Worm (Caenorhabditis elegans) whole organism, L3 larva: ENCODE results near the gene pqbp-1.1.

ENCODE experiments used
- R02D3.7 ChIP-seq: fragments of 150-350 bp; optimal IDR thresholded peaks from 2 replicates; lab custom pipeline; 2014; ENCODE audit warnings: missing biosample characterization, missing genetic modification characterization
- ZK546.5 ChIP-seq: sonication (generic microtip); optimal IDR thresholded peaks from 2 replicates; lab custom pipeline; 2017; ENCODE audit warnings: missing biosample characterization, missing genetic modification characterization
- aly-2 ChIP-seq: fragments of 150-350 bp; optimal IDR thresholded peaks from 2 replicates; lab custom pipeline; 2014; ENCODE audit warnings: missing biosample characterization, missing genetic modification characterization
- ama-1 ChIP-seq: fragments of 150-350 bp; optimal IDR thresholded peaks from 2 replicates; lab custom pipeline; 2018
- ceh-28 ChIP-seq: fragments of 150-350 bp; optimal IDR thresholded peaks from 2 replicates; lab custom pipeline; 2014; ENCODE audit warnings: missing biosample characterization, missing genetic modification reagents, missing genetic modification characterization
- ceh-82 ChIP-seq: fragments of 150-350 bp; optimal IDR thresholded peaks from 2 replicates; lab custom pipeline; 2014; ENCODE audit warnings: missing biosample characterization, missing genetic modification characterization
- ceh-9 ChIP-seq: sonication (generic microtip); optimal IDR thresholded peaks from 2 replicates; lab custom pipeline; 2018; ENCODE audit warnings: missing biosample characterization, missing genetic modification characterization
- daf-12 ChIP-seq: fragments of 150-350 bp; optimal IDR thresholded peaks from 2 replicates; lab custom pipeline; 2014; ENCODE audit warnings: missing biosample characterization, missing genetic modification reagents, missing genetic modification characterization
- egl-27 ChIP-seq: sonication (generic microtip); optimal IDR thresholded peaks from 4 replicates; lab custom pipeline; 2017; ENCODE audit warnings: missing biosample characterization, missing genetic modification reagents, missing genetic modification characterization
- elt-1 ChIP-seq: fragments of 150-350 bp; optimal IDR thresholded peaks from 2 replicates; lab custom pipeline; 2014; ENCODE audit warnings: missing biosample characterization, missing genetic modification characterization
- elt-2 ChIP-seq: sonication (generic microtip); optimal IDR thresholded peaks from 2 replicates; lab custom pipeline; 2016; ENCODE audit warnings: missing genetic modification reagents, mild to moderate bottlenecking, missing genetic modification characterization, missing compliant biosample characterization
- elt-3 ChIP-seq, 3 experiments: fragments of 150-350 bp in 1 of 3; sonication (generic microtip) in 2 of 3; optimal IDR thresholded peaks; 2 replicates in 2 of 3; 4 replicates in 1 of 3; lab custom pipeline; 2014 to 2017; ENCODE audit warnings: missing biosample characterization in 3 of 3, missing genetic modification characterization in 3 of 3
- eor-1 ChIP-seq, 2 experiments: fragments of 150-350 bp; optimal IDR thresholded peaks; 2 replicates each; lab custom pipeline; 2014 to 2018; ENCODE audit warnings: missing biosample characterization in 2 of 2, missing genetic modification characterization in 2 of 2
- fkh-10 ChIP-seq: sonication (generic microtip); optimal IDR thresholded peaks from 2 replicates; lab custom pipeline; 2017; ENCODE audit warnings: missing biosample characterization, missing genetic modification reagents, missing genetic modification characterization
- fkh-2 ChIP-seq: fragments of 150-350 bp; optimal IDR thresholded peaks from 2 replicates; lab custom pipeline; 2014; ENCODE audit warnings: missing biosample characterization, missing genetic modification reagents, missing genetic modification characterization
- fos-1 ChIP-seq: fragments of 150-350 bp; optimal IDR thresholded peaks from 2 replicates; lab custom pipeline; 2014; ENCODE audit warnings: missing biosample characterization, missing genetic modification characterization
- hmg-11 ChIP-seq: sonication (generic microtip); optimal IDR thresholded peaks from 2 replicates; lab custom pipeline; 2016; ENCODE audit warnings: missing genetic modification characterization, missing compliant biosample characterization
- jun-1 ChIP-seq: fragments of 150-350 bp; optimal IDR thresholded peaks from 2 replicates; lab custom pipeline; 2014; ENCODE audit warnings: missing biosample characterization, missing genetic modification reagents, missing genetic modification characterization
- lin-15B ChIP-seq: fragments of 150-350 bp; optimal IDR thresholded peaks from 2 replicates; lab custom pipeline; 2014; ENCODE audit warnings: missing biosample characterization, missing genetic modification characterization
- lin-39 ChIP-seq: fragments of 150-350 bp; optimal IDR thresholded peaks from 2 replicates; lab custom pipeline; 2018; ENCODE audit warnings: missing biosample characterization, missing genetic modification reagents, missing genetic modification characterization
- lsy-12 ChIP-seq: sonication (generic microtip); optimal IDR thresholded peaks from 2 replicates; lab custom pipeline; 2016; ENCODE audit warnings: mild to moderate bottlenecking, missing genetic modification characterization, missing compliant biosample characterization
- mdl-1 ChIP-seq: fragments of 150-350 bp; optimal IDR thresholded peaks from 2 replicates; lab custom pipeline; 2014; ENCODE audit warnings: missing biosample characterization, missing genetic modification characterization
- mml-1 ChIP-seq: fragments of 150-350 bp; sonication (generic microtip); optimal IDR thresholded peaks from 3 replicates; lab custom pipeline; 2014; ENCODE audit warnings: missing biosample characterization, missing genetic modification characterization
- nfya-1 ChIP-seq: sonication (generic microtip); optimal IDR thresholded peaks from 2 replicates; lab custom pipeline; 2017; ENCODE audit warnings: missing genetic modification characterization, mild to moderate bottlenecking, missing compliant biosample characterization, antibody characterized with exemption, moderate library complexity; ENCODE audit not compliant: insufficient read depth
- nhr-11 ChIP-seq: fragments of 150-350 bp; optimal IDR thresholded peaks from 2 replicates; lab custom pipeline; 2014; ENCODE audit warnings: missing biosample characterization, missing genetic modification characterization
- nhr-23 ChIP-seq: fragments of 150-350 bp; optimal IDR thresholded peaks from 2 replicates; lab custom pipeline; 2014; ENCODE audit warnings: missing biosample characterization, missing genetic modification reagents, missing genetic modification characterization
- nhr-25 ChIP-seq: sonication (generic microtip); optimal IDR thresholded peaks from 2 replicates; lab custom pipeline; 2017; ENCODE audit warnings: missing biosample characterization, missing genetic modification characterization
- nhr-28 ChIP-seq: fragments of 150-350 bp; optimal IDR thresholded peaks from 2 replicates; lab custom pipeline; 2014; ENCODE audit warnings: missing biosample characterization, missing genetic modification characterization
- nhr-43 ChIP-seq: sonication (generic microtip); optimal IDR thresholded peaks from 2 replicates; lab custom pipeline; 2016; ENCODE audit warnings: mild to moderate bottlenecking, missing genetic modification characterization, missing compliant biosample characterization; ENCODE audit not compliant: poor library complexity, severe bottlenecking
- nhr-77 ChIP-seq: fragments of 150-350 bp; optimal IDR thresholded peaks from 2 replicates; lab custom pipeline; 2014; ENCODE audit warnings: missing biosample characterization, missing genetic modification characterization
- pha-4 ChIP-seq: fragments of 150-350 bp; optimal IDR thresholded peaks from 2 replicates; lab custom pipeline; 2014; ENCODE audit warnings: missing biosample characterization, missing genetic modification reagents, missing genetic modification characterization
- pqm-1 ChIP-seq: fragments of 150-350 bp; optimal IDR thresholded peaks from 2 replicates; lab custom pipeline; 2017; ENCODE audit warnings: missing biosample characterization, missing genetic modification characterization, inconsistent platforms
- sea-2 ChIP-seq: fragments of 150-350 bp; sonication (generic microtip); optimal IDR thresholded peaks from 4 replicates; lab custom pipeline; 2014; ENCODE audit warnings: missing biosample characterization, missing genetic modification reagents, missing genetic modification characterization
- skn-1 ChIP-seq: fragments of 150-350 bp; optimal IDR thresholded peaks from 2 replicates; lab custom pipeline; 2014; ENCODE audit warnings: missing biosample characterization, missing genetic modification characterization
- snpc-4 ChIP-seq: fragments of 150-350 bp; optimal IDR thresholded peaks from 2 replicates; lab custom pipeline; 2014; ENCODE audit warnings: missing biosample characterization, missing genetic modification characterization
- unc-39 ChIP-seq: sonication (generic microtip); optimal IDR thresholded peaks from 4 replicates; lab custom pipeline; 2017; ENCODE audit warnings: missing biosample characterization, missing genetic modification characterization
- unc-62 ChIP-seq: fragments of 150-350 bp; sonication (generic microtip); optimal IDR thresholded peaks from 4 replicates; lab custom pipeline; 2014; ENCODE audit warnings: missing biosample characterization, missing genetic modification reagents, missing genetic modification characterization
- zag-1 ChIP-seq: fragments of 150-350 bp; optimal IDR thresholded peaks from 2 replicates; lab custom pipeline; 2014; ENCODE audit warnings: missing biosample characterization, missing genetic modification characterization
- ztf-11 ChIP-seq: fragments of 150-350 bp; optimal IDR thresholded peaks from 2 replicates; lab custom pipeline; 2014; ENCODE audit warnings: missing biosample characterization, missing genetic modification characterization
- ztf-4 ChIP-seq: fragments of 150-350 bp; optimal IDR thresholded peaks from 2 replicates; lab custom pipeline; 2014; ENCODE audit warnings: missing biosample characterization, missing genetic modification characterization

The pqbp-1.1 gene

ce11 chrIV:274185-274584 lies 12.7 kb upstream of the pqbp-1.1 start, which contains the start of gene sma-10:
sma-10 (plus strand) TSS chrIV:274420.
- TF ChIP-seq aly-2 (tag; lab: Kevin White, UChicago) (no peak), jun-1 (tag; lab: Kevin White, UChicago) (peak; percentile 82), fkh-2 (no peak), nhr-43 (tag; lab: Kevin White, UChicago) (peak; percentile 0), elt-2 (tag; lab: Kevin White, UChicago) (peak; percentile 97), elt-3 (tag; optimal IDR thresholded peaks at IDR 0.05; lab: Kevin White, UChicago) (peak in 2 of 3 experiments; percentile 17 to 58), pha-4 (peak; percentile 82), nfya-1 (peak; percentile 29), ceh-28 (peak; percentile 65), ceh-82 (tag; lab: Kevin White, UChicago) (no peak), nhr-23 (tag; lab: Kevin White, UChicago) (peak; percentile 76), pqm-1 (tag; lab: Kevin White, UChicago) (peak; percentile 98)

ce11 chrIV:273299-273698 lies 11.8 kb upstream of the pqbp-1.1 start, which contains the start of gene srh-282:
srh-282 (minus strand) TSS chrIV:273399.
- TF ChIP-seq nhr-11 (tag; lab: Kevin White, UChicago): no peak
- no peak for TF ChIP-seq nhr-25 (tag; lab: Kevin White, UChicago)
- TF ChIP-seq fos-1 (tag; lab: Kevin White, UChicago): no peak
- TF ChIP-seq snpc-4 (tag; lab: Kevin White, UChicago): no peak
- no peak for TF ChIP-seq elt-3 (tag; optimal IDR thresholded peaks at IDR 0.05; lab: Kevin White, UChicago)
- no peak for TF ChIP-seq nhr-77 (tag; lab: Kevin White, UChicago)
- no peak for TF ChIP-seq jun-1 (tag; lab: Kevin White, UChicago)
- TF ChIP-seq ztf-4: no peak
- TF ChIP-seq mdl-1 (tag; lab: Kevin White, UChicago): no peak
- TF ChIP-seq sea-2 (GFP tag; lab: Kevin White, UChicago): no peak
- TF ChIP-seq unc-62: no peak
- no peak for TF ChIP-seq egl-27 (tag; lab: Kevin White, UChicago)
- no peak for TF ChIP-seq mml-1 (tag; lab: Kevin White, UChicago)
- no peak for TF ChIP-seq ztf-11 (tag; lab: Kevin White, UChicago)
- TF ChIP-seq hmg-11 (tag; lab: Kevin White, UChicago): no peak
- TF ChIP-seq ceh-9 (tag; lab: Kevin White, UChicago): no peak

ce11 chrIV:269107-269506 lies 7.6 kb upstream of the pqbp-1.1 start, which contains the start of gene T21D12.11:
T21D12.11 (plus strand) TSS chrIV:269407.
- no peak for TF ChIP-seq ceh-28
- TF ChIP-seq, all 47 proteins: peak for 0

- TF ChIP-seq unc-62 (no peak), pha-4 (peak; percentile 6), pqm-1 (tag; lab: Kevin White, UChicago) (no peak)
These were observed 4.7 kb upstream of the pqbp-1.1 start, which contains the start of gene T21D12.12 for ce11 chrIV:266148-266547. T21D12.12 (plus strand) TSS chrIV:266448.

ce11 chrIV:264182-264709 lies 2.8 kb upstream of the pqbp-1.1 start, which contains the start of gene pat-6:
pat-6 (minus strand) TSS chrIV:264232.
- no peak for TF ChIP-seq zag-1 (tag; lab: Kevin White, UChicago)
- TF ChIP-seq egl-27 (tag; lab: Kevin White, UChicago): no peak
- no peak for TF ChIP-seq ZK546.5
- TF ChIP-seq unc-62: no peak
- TF ChIP-seq fkh-2: no peak
- no peak for TF ChIP-seq eor-1 (tag; optimal IDR thresholded peaks at IDR 0.05; lab: Kevin White, UChicago)
- TF ChIP-seq skn-1: no peak
- no peak for TF ChIP-seq elt-3 (tag; optimal IDR thresholded peaks at IDR 0.05; lab: Kevin White, UChicago)
- no peak for TF ChIP-seq mdl-1 (tag; lab: Kevin White, UChicago)
- no peak for TF ChIP-seq daf-12 (tag; lab: Kevin White, UChicago)
- TF ChIP-seq aly-2 (tag; lab: Kevin White, UChicago): no peak
- no peak for TF ChIP-seq nhr-25 (tag; lab: Kevin White, UChicago)
- peak; percentile 38 for TF ChIP-seq lin-15B (tag; lab: Kevin White, UChicago)
- TF ChIP-seq hmg-11 (tag; lab: Kevin White, UChicago): peak; percentile 84
- no peak for TF ChIP-seq elt-1 (tag; lab: Kevin White, UChicago)
- peak; percentile 52 for TF ChIP-seq nfya-1
- no peak for TF ChIP-seq nhr-43 (tag; lab: Kevin White, UChicago)
- no peak for TF ChIP-seq nhr-28 (tag; lab: Kevin White, UChicago)
- no peak for TF ChIP-seq nhr-77 (tag; lab: Kevin White, UChicago)
- no peak for TF ChIP-seq nhr-11 (tag; lab: Kevin White, UChicago)
- TF ChIP-seq fkh-10 (GFP tag; lab: Kevin White, UChicago): no peak
- no peak for TF ChIP-seq lin-39 (tag; lab: Kevin White, UChicago)
- no peak for TF ChIP-seq lsy-12 (tag; lab: Kevin White, UChicago)
- TF ChIP-seq ceh-9 (tag; lab: Kevin White, UChicago): no peak
- TF ChIP-seq elt-2 (tag; lab: Kevin White, UChicago): no peak
- TF ChIP-seq pqm-1 (tag; lab: Kevin White, UChicago): no peak
- no peak for TF ChIP-seq jun-1 (tag; lab: Kevin White, UChicago)
- TF ChIP-seq ztf-11 (tag; lab: Kevin White, UChicago): no peak
- no peak for TF ChIP-seq ama-1 (lab: Kevin White, UChicago)
- TF ChIP-seq pha-4: peak; percentile 26
- no peak for TF ChIP-seq unc-39
- TF ChIP-seq R02D3.7 (tag; lab: Kevin White, UChicago): no peak
- TF ChIP-seq fos-1 (tag; lab: Kevin White, UChicago): no peak
- TF ChIP-seq mml-1 (tag; lab: Kevin White, UChicago): no peak
- TF ChIP-seq ceh-28: peak; percentile 51
- TF ChIP-seq snpc-4 (tag; lab: Kevin White, UChicago): no peak
